Fruit fly (Drosophila melanogaster): ENCODE results near the gene CG13474.

- no peak for TF ChIP-seq Myc (optimal IDR thresholded peaks at IDR 0.05)
- TF ChIP-seq psq (optimal IDR thresholded peaks at IDR 0.05) = no peak
- no peak for TF ChIP-seq h (optimal IDR thresholded peaks at IDR 0.05)
- TF ChIP-seq insv (optimal IDR thresholded peaks at IDR 0.05) = no peak
Measured at dm6 chr3L:14647210-14647869, 49.6 kb downstream of the CG13474 start.
